Fruit fly (Drosophila melanogaster): ENCODE data around the gene Tsp97E.

- no peak for TF ChIP-seq EcR (GFP tag; optimal IDR thresholded peaks at IDR 0.05)
- TF ChIP-seq psq (optimal IDR thresholded peaks at IDR 0.05): no peak
- no peak for TF ChIP-seq pan (optimal IDR thresholded peaks at IDR 0.05)
Measured at dm6 chr3R:26994532-26994931, 29.9 kb upstream of the Tsp97E start, which contains the start of gene TwdlC.
